Worm (Caenorhabditis elegans) whole organism, late embryonic: ENCODE measurements around the gene rsef-1.

Experiments
- ceh-24 ChIP-seq: sonication (generic microtip); optimal IDR thresholded peaks from 2 replicates; lab custom pipeline; 2016; ENCODE audit warnings: mild to moderate bottlenecking, missing genetic modification characterization, missing compliant biosample characterization
- ets-4 ChIP-seq: sonication (generic microtip); optimal IDR thresholded peaks from 2 replicates; lab custom pipeline; 2016; ENCODE audit warnings: missing genetic modification characterization, missing compliant biosample characterization
- hlh-8 ChIP-seq: sonication (generic microtip); optimal IDR thresholded peaks from 2 replicates; lab custom pipeline; 2016; ENCODE audit warnings: missing genotype, missing genetic modification characterization, missing compliant biosample characterization
- tbx-2 ChIP-seq: sonication (generic microtip); optimal IDR thresholded peaks from 2 replicates; lab custom pipeline; 2016; ENCODE audit warnings: missing genetic modification characterization, missing compliant biosample characterization

DNA sequence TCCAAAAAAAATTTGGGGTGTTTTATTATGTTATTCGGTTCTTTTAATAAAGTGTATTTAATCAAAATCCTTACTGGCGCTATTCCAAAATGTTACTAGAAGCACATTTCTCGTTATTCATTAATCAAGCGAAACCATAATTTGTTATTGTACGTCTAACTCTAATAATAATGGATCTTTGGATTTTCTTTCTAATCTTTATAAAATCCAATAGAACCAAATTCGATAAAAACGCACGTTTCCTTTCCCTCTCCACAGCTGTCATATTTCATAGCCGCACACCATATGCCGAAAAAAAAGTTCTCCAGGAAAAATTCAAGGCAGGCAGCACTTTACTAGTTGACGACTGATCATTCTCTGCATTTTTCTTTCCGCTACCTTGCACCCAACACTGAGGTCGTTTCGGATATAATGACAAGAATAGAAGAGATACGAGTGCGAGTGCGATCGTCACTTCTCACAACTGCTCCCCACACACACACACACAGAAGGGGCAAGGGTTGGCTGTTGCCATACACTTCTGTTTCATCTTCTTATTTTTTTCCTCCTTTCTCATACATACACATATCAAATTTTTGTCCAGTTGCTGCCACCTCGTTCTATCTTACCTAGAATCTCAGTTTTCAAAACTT, 35.5 kb downstream of the rsef-1 start:
- TF ChIP-seq tbx-2 (tag; lab: Kevin White, UChicago) (no peak), ets-4 (tag; lab: Kevin White, UChicago) (no peak), ceh-24 (tag; lab: Kevin White, UChicago) (no peak), hlh-8 (no peak)
